Fruit fly (Drosophila melanogaster) whole organism, embryonic: ENCODE data around the gene D1.

Experiments
- BEAF-32 ChIP-seq: fragments of 200-800 bp; sonication (Bioruptor generic); optimal IDR thresholded peaks from 3 replicates; lab custom pipeline; 2017; ENCODE audit warnings: missing biosample characterization, missing genetic modification characterization, mild to moderate bottlenecking, moderate library complexity, missing genetic modification reagents
- CG11504 ChIP-seq: fragments of 200-800 bp; sonication (Bioruptor generic); optimal IDR thresholded peaks from 3 replicates; lab custom pipeline; 2019; ENCODE audit warnings: missing biosample characterization, mild to moderate bottlenecking, missing genetic modification characterization, moderate library complexity
- CG12071 ChIP-seq: fragments of 200-800 bp; sonication (Bioruptor generic); optimal IDR thresholded peaks from 3 replicates; lab custom pipeline; 2018; ENCODE audit warnings: missing biosample characterization, mild to moderate bottlenecking, missing genetic modification characterization
- CG12104 ChIP-seq: fragments of 200-800 bp; sonication (Bioruptor generic); optimal IDR thresholded peaks from 3 replicates; lab custom pipeline; 2016; ENCODE audit warnings: missing biosample characterization, missing genetic modification characterization
- CG12299 ChIP-seq: fragments of 200-800 bp; sonication (Bioruptor generic); optimal IDR thresholded peaks from 2 replicates; lab custom pipeline; 2018; ENCODE audit warnings: missing biosample characterization, mild to moderate bottlenecking, missing genetic modification characterization
- CG13287 ChIP-seq: fragments of 200-800 bp; sonication (Bioruptor generic); IDR thresholded peaks from 2 replicates; pipeline ENCODE4 v1.3.6; 2022; ENCODE audit warnings: missing biosample characterization, missing genetic modification characterization; ENCODE audit not compliant: partially characterized antibody
- CG15479 ChIP-seq: fragments of 200-800 bp; sonication (Bioruptor generic); optimal IDR thresholded peaks from 3 replicates; lab custom pipeline; 2019; ENCODE audit warnings: missing biosample characterization, mild to moderate bottlenecking, missing genetic modification characterization, moderate library complexity
- CG17612 ChIP-seq: fragments of 200-800 bp; sonication (Bioruptor generic); IDR thresholded peaks from 2 replicates; pipeline ENCODE4 v1.3.6; 2022; ENCODE audit warnings: missing biosample characterization, missing genetic modification characterization
- CG17829 ChIP-seq: fragments of 200-800 bp; optimal IDR thresholded peaks from 2 replicates; lab custom pipeline; 2019; ENCODE audit warnings: missing biosample characterization, mild to moderate bottlenecking, missing genetic modification characterization, moderate library complexity
- CG1792 ChIP-seq: fragments of 200-800 bp; sonication (Bioruptor generic); optimal IDR thresholded peaks from 2 replicates; lab custom pipeline; 2016; ENCODE audit warnings: missing biosample characterization, missing genetic modification characterization
- CG2116 ChIP-seq: fragments of 200-800 bp; sonication (Bioruptor generic); optimal IDR thresholded peaks from 3 replicates; lab custom pipeline; 2018; ENCODE audit warnings: missing biosample characterization, mild to moderate bottlenecking, missing genetic modification characterization
- CG2875 ChIP-seq: fragments of 200-800 bp; sonication (Bioruptor generic); optimal IDR thresholded peaks from 2 replicates; lab custom pipeline; 2017; ENCODE audit warnings: missing biosample characterization, mild to moderate bottlenecking, missing genetic modification characterization, missing genetic modification reagents
- CG31224 ChIP-seq: fragments of 200-800 bp; sonication (Bioruptor generic); IDR thresholded peaks from 2 replicates; pipeline ENCODE4 v1.3.6; 2022; ENCODE audit warnings: missing biosample characterization, missing genetic modification characterization
- CG34224 ChIP-seq: fragments of 200-800 bp; sonication (Bioruptor generic); IDR thresholded peaks from 3 replicates; pipeline ENCODE4 v1.3.6; 2022; ENCODE audit warnings: missing biosample characterization, missing genetic modification characterization; ENCODE audit not compliant: partially characterized antibody
- CG3838 ChIP-seq: fragments of 200-800 bp; sonication (Bioruptor generic); optimal IDR thresholded peaks from 3 replicates; lab custom pipeline; 2016; ENCODE audit warnings: missing biosample characterization, missing genetic modification characterization
- CG4404 ChIP-seq: fragments of 200-800 bp; sonication (Bioruptor generic); IDR thresholded peaks from 2 replicates; pipeline ENCODE4 v1.3.6; 2022; ENCODE audit warnings: missing biosample characterization, missing genetic modification characterization
- CG6813 ChIP-seq: fragments of 200-800 bp; sonication (Bioruptor generic); optimal IDR thresholded peaks from 2 replicates; lab custom pipeline; 2017; ENCODE audit warnings: missing biosample characterization, missing genetic modification characterization, mild to moderate bottlenecking, moderate library complexity, missing genetic modification reagents
- Dip2 ChIP-seq: fragments of 200-800 bp; sonication (Bioruptor generic); IDR thresholded peaks from 2 replicates; pipeline ENCODE4 v1.3.6; 2022; ENCODE audit warnings: missing biosample characterization, missing genetic modification characterization
- Dll ChIP-seq: fragments of 200-800 bp; sonication (Bioruptor generic); IDR thresholded peaks from 4 replicates; pipeline ENCODE4 v1.3.6; 2022; ENCODE audit warnings: missing biosample characterization, missing genetic modification characterization; ENCODE audit not compliant: partially characterized antibody
- Doc3 ChIP-seq: fragments of 200-800 bp; sonication (Bioruptor generic); IDR thresholded peaks from 3 replicates; pipeline ENCODE4 v1.3.6; 2022; ENCODE audit warnings: missing biosample characterization, missing genetic modification characterization; ENCODE audit not compliant: partially characterized antibody
- Dp ChIP-seq: fragments of 200-800 bp; sonication (Bioruptor generic); optimal IDR thresholded peaks from 2 replicates; lab custom pipeline; 2018; ENCODE audit warnings: missing biosample characterization, mild to moderate bottlenecking, missing genetic modification characterization, moderate library complexity
- Dref ChIP-seq: fragments of 200-800 bp; sonication (Bioruptor generic); IDR thresholded peaks from 2 replicates; pipeline ENCODE4 v1.3.6; 2022; ENCODE audit warnings: missing biosample characterization, missing genetic modification characterization
- E2f2 ChIP-seq: fragments of 200-800 bp; sonication (Bioruptor generic); IDR thresholded peaks from 2 replicates; pipeline ENCODE4 v1.3.6; 2022; ENCODE audit warnings: missing biosample characterization, missing genetic modification characterization
- Gsc ChIP-seq: fragments of 200-800 bp; sonication (Bioruptor generic); IDR thresholded peaks from 2 replicates; pipeline ENCODE4 v1.3.6; 2022; ENCODE audit warnings: missing biosample characterization, missing genetic modification characterization
- H2.0 ChIP-seq: fragments of 200-800 bp; sonication (Bioruptor generic); IDR thresholded peaks from 2 replicates; pipeline ENCODE4 v1.3.6; 2022; ENCODE audit warnings: missing biosample characterization, missing genetic modification characterization
- HLH4C ChIP-seq: fragments of 200-800 bp; sonication (Bioruptor generic); IDR thresholded peaks from 3 replicates; pipeline ENCODE4 v1.3.6; 2022; ENCODE audit warnings: missing biosample characterization, missing genetic modification characterization; ENCODE audit not compliant: partially characterized antibody
- Hr3 ChIP-seq: fragments of 200-800 bp; sonication (Bioruptor generic); optimal IDR thresholded peaks from 3 replicates; lab custom pipeline; 2016; ENCODE audit warnings: missing biosample characterization, missing genetic modification characterization
- MBD-R2 ChIP-seq: fragments of 200-800 bp; sonication (Bioruptor generic); IDR thresholded peaks from 2 replicates; pipeline ENCODE4 v1.3.6; 2022; ENCODE audit warnings: missing biosample characterization, missing genetic modification characterization
- MESR4 ChIP-seq: fragments of 200-800 bp; sonication (Bioruptor generic); optimal IDR thresholded peaks from 2 replicates; lab custom pipeline; 2018; ENCODE audit warnings: missing biosample characterization, mild to moderate bottlenecking, missing genetic modification characterization, moderate library complexity
- NC2β ChIP-seq: fragments of 200-800 bp; sonication (Bioruptor generic); optimal IDR thresholded peaks from 2 replicates; lab custom pipeline; 2016; ENCODE audit warnings: missing biosample characterization, missing genetic modification characterization
- NFAT ChIP-seq: fragments of 200-800 bp; sonication (Bioruptor generic); IDR thresholded peaks from 2 replicates; pipeline ENCODE4 v1.3.6; 2022; ENCODE audit warnings: missing biosample characterization, missing genetic modification characterization
- NfI ChIP-seq: fragments of 200-800 bp; sonication (Bioruptor generic); optimal IDR thresholded peaks from 3 replicates; lab custom pipeline; 2018; ENCODE audit warnings: missing biosample characterization, mild to moderate bottlenecking, missing genetic modification characterization, moderate library complexity
- Scr ChIP-seq: fragments of 200-800 bp; sonication (Bioruptor generic); IDR thresholded peaks from 2 replicates; pipeline ENCODE4 v1.3.6; 2022; ENCODE audit warnings: missing biosample characterization, missing genetic modification characterization; ENCODE audit not compliant: partially characterized antibody
- Sox102F ChIP-seq: fragments of 200-800 bp; sonication (Bioruptor generic); optimal IDR thresholded peaks from 2 replicates; lab custom pipeline; 2018; ENCODE audit warnings: missing biosample characterization, mild to moderate bottlenecking, missing genetic modification characterization, moderate library complexity
- al ChIP-seq: fragments of 200-800 bp; sonication (Bioruptor generic); IDR thresholded peaks from 2 replicates; pipeline ENCODE4 v1.3.6; 2022; ENCODE audit warnings: missing biosample characterization, missing genetic modification characterization
- amos ChIP-seq: fragments of 200-800 bp; sonication (Bioruptor generic); IDR thresholded peaks from 2 replicates; pipeline ENCODE4 v1.3.6; 2022; ENCODE audit warnings: missing biosample characterization, missing genetic modification characterization; ENCODE audit not compliant: partially characterized antibody
- bigmax ChIP-seq: fragments of 200-800 bp; sonication (Bioruptor generic); optimal IDR thresholded peaks from 2 replicates; lab custom pipeline; 2018; ENCODE audit warnings: missing biosample characterization, mild to moderate bottlenecking, missing genetic modification characterization
- fu2 ChIP-seq: fragments of 200-800 bp; sonication (Bioruptor generic); optimal IDR thresholded peaks from 2 replicates; lab custom pipeline; 2016; ENCODE audit warnings: missing biosample characterization, missing genetic modification characterization
- gem ChIP-seq: fragments of 200-800 bp; sonication (Bioruptor generic); optimal IDR thresholded peaks from 2 replicates; lab custom pipeline; 2019; ENCODE audit warnings: missing biosample characterization, mild to moderate bottlenecking, missing genetic modification characterization, moderate library complexity
- lola ChIP-seq, 3 experiments: fragments of >200 bp in 2 of 3; fragments of 200-800 bp in 1 of 3; sonication (Bioruptor generic) in 1 of 3; optimal IDR thresholded peaks; 2 replicates each; lab custom pipeline; 2017 to 2019; ENCODE audit warnings: missing biosample characterization in 3 of 3, missing genetic modification characterization in 3 of 3, mild to moderate bottlenecking in 1 of 3, moderate library complexity in 1 of 3
- sima ChIP-seq: fragments of 200-800 bp; sonication (Bioruptor generic); optimal IDR thresholded peaks from 2 replicates; lab custom pipeline; 2016; ENCODE audit warnings: missing biosample characterization, missing genetic modification characterization
- sisA ChIP-seq: fragments of 200-800 bp; sonication (Bioruptor generic); IDR thresholded peaks from 2 replicates; pipeline ENCODE4 v1.3.6; 2022; ENCODE audit warnings: missing biosample characterization, missing genetic modification characterization
- sna ChIP-seq: fragments of 200-800 bp; sonication (Bioruptor generic); IDR thresholded peaks from 2 replicates; pipeline ENCODE4 v1.3.6; 2022; ENCODE audit warnings: missing biosample characterization, missing genetic modification characterization; ENCODE audit not compliant: partially characterized antibody
- sqz ChIP-seq: fragments of 200-800 bp; sonication (Bioruptor generic); optimal IDR thresholded peaks from 3 replicates; lab custom pipeline; 2018; ENCODE audit warnings: missing biosample characterization, mild to moderate bottlenecking, missing genetic modification characterization
- stc ChIP-seq: fragments of 200-800 bp; sonication (Bioruptor generic); IDR thresholded peaks from 2 replicates; pipeline ENCODE4 v1.3.6; 2022; ENCODE audit warnings: missing biosample characterization, missing genetic modification characterization
- stwl ChIP-seq: fragments of 200-800 bp; sonication (Bioruptor generic); optimal IDR thresholded peaks from 3 replicates; lab custom pipeline; 2018; ENCODE audit warnings: missing biosample characterization, mild to moderate bottlenecking, missing genetic modification characterization, moderate library complexity
- tna ChIP-seq: fragments of 200-800 bp; sonication (Bioruptor generic); IDR thresholded peaks from 2 replicates; pipeline ENCODE4 v1.3.6; 2022; ENCODE audit warnings: missing biosample characterization, missing genetic modification characterization; ENCODE audit not compliant: partially characterized antibody
- ttk ChIP-seq: fragments of 200-800 bp; sonication (Bioruptor generic); IDR thresholded peaks from 2 replicates; pipeline ENCODE4 v2.1.2; 2022; ENCODE audit warnings: missing biosample characterization, missing genetic modification characterization
- unc-4 ChIP-seq: fragments of 200-800 bp; sonication (Bioruptor generic); IDR thresholded peaks from 2 replicates; pipeline ENCODE4 v1.3.6; 2022; ENCODE audit warnings: missing biosample characterization, missing genetic modification characterization; ENCODE audit not compliant: partially characterized antibody

Gene D1

DNA sequence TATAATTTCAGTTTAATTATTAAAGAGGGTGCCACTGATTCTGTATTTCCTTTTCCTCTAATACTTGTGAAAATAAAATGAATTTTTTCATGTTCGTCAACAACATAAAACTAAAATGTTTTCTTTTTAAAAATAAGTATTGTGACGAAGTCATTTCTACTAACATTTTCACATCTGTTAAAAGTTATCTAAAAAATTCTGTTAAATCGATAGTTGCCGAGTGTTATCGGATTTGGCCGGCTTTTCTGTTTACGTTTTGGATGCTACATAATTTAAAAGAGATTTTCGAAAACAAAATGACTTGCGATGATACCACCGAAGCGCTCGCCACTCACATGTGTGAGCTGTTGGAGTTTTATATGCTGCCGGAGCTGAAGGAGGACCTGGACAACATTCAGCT lies 14.3 kb upstream of the D1 start, which contains the start of gene CG16734:
Gene CG16734, plus strand, starts transcription at position 255 of the 400 bp plus-strand sequence.
- TF ChIP-seq CG11504 (tag; lab: Kevin White, UChicago), result no peak
- no peak for TF ChIP-seq MESR4 (GFP tag; lab: Kevin White, UChicago)
- TF ChIP-seq Dp (GFP tag; lab: Kevin White, UChicago), result peak; percentile 50
- no peak for TF ChIP-seq fu2
- TF ChIP-seq CG12104, result no peak
- TF ChIP-seq CG1792, result no peak
- TF ChIP-seq CG12071, result no peak
- peak; percentile 41; the same call in 1 of the 4 replicates for TF ChIP-seq Dll (GFP tag; lab: Robert Waterston, UW)
- no peak for TF ChIP-seq gem (tag; lab: Kevin White, UChicago)
- TF ChIP-seq sima (GFP tag; lab: Kevin White, UChicago), result no peak
- no peak for TF ChIP-seq CG17612 (GFP tag; lab: Robert Waterston, UW)
- TF ChIP-seq tna (GFP tag; lab: Robert Waterston, UW), result peak; percentile 36; the same call in 1 of the 2 replicates
- TF ChIP-seq NfI (GFP tag; lab: Kevin White, UChicago), result no peak
- TF ChIP-seq CG6813, result no peak
- TF ChIP-seq ttk (GFP tag; lab: Robert Waterston, UW), result no peak
- TF ChIP-seq Scr (GFP tag; lab: Robert Waterston, UW), result peak; percentile 46
- no peak for TF ChIP-seq CG12299
- TF ChIP-seq sqz (GFP tag; lab: Kevin White, UChicago), result no peak
- no peak for TF ChIP-seq CG17829 (tag; lab: Kevin White, UChicago)
- peak; percentile 54; the same call in 1 of the 2 replicates for TF ChIP-seq MBD-R2
- TF ChIP-seq lola (GFP tag; optimal IDR thresholded peaks at IDR 0.05; lab: Kevin White, UChicago), result no peak
- no peak for TF ChIP-seq Gsc
- TF ChIP-seq BEAF-32, result peak; percentile 22
- TF ChIP-seq Hr3 (GFP tag; lab: Kevin White, UChicago), result no peak
- peak; percentile 35 for TF ChIP-seq stwl
- no peak for TF ChIP-seq Dip2 (GFP tag; lab: Robert Waterston, UW)
- TF ChIP-seq sna, result peak; percentile 12; the same call in 1 of the 2 replicates
- TF ChIP-seq Sox102F (GFP tag; lab: Kevin White, UChicago), result no peak
- peak; percentile 16 for TF ChIP-seq CG2116
- no peak for TF ChIP-seq al (GFP tag; lab: Robert Waterston, UW)
- no peak for TF ChIP-seq H2.0 (GFP tag; lab: Robert Waterston, UW)
- TF ChIP-seq NFAT (GFP tag; lab: Robert Waterston, UW), result no peak
- peak; percentile 37; the same call in 1 of the 3 replicates for TF ChIP-seq CG34224 (GFP tag; lab: Robert Waterston, UW)
- peak; percentile 36; the same call in 1 of the 3 replicates for TF ChIP-seq HLH4C (GFP tag; lab: Robert Waterston, UW)
- no peak for TF ChIP-seq stc (GFP tag; lab: Robert Waterston, UW)
- no peak for TF ChIP-seq NC2β (GFP tag; lab: Kevin White, UChicago)
- peak; percentile 64 for TF ChIP-seq CG13287 (GFP tag; lab: Robert Waterston, UW)
- no peak for TF ChIP-seq sisA
- TF ChIP-seq CG4404 (GFP tag; lab: Robert Waterston, UW), result no peak
- peak; percentile 38; the same call in 1 of the 2 replicates for TF ChIP-seq unc-4 (GFP tag; lab: Robert Waterston, UW)
- TF ChIP-seq CG31224 (GFP tag; lab: Robert Waterston, UW), result no peak
- TF ChIP-seq Dref (GFP tag; lab: Robert Waterston, UW), result peak; percentile 57
- no peak for TF ChIP-seq CG15479 (GFP tag; lab: Kevin White, UChicago)
- peak; percentile 50 for TF ChIP-seq E2f2 (GFP tag; lab: Robert Waterston, UW)
- TF ChIP-seq Doc3, result peak; percentile 41; the same call in 1 of the 3 replicates
- TF ChIP-seq bigmax (GFP tag; lab: Kevin White, UChicago), result no peak
- TF ChIP-seq CG2875 (GFP tag; lab: Kevin White, UChicago), result no peak
- no peak for TF ChIP-seq CG3838 (GFP tag; lab: Kevin White, UChicago)
- TF ChIP-seq amos (GFP tag; lab: Robert Waterston, UW), result peak; percentile 21; the same call in 1 of the 2 replicates
